Worm (Caenorhabditis elegans): Measurements from ENCODE around the gene cct-2.

DNA sequence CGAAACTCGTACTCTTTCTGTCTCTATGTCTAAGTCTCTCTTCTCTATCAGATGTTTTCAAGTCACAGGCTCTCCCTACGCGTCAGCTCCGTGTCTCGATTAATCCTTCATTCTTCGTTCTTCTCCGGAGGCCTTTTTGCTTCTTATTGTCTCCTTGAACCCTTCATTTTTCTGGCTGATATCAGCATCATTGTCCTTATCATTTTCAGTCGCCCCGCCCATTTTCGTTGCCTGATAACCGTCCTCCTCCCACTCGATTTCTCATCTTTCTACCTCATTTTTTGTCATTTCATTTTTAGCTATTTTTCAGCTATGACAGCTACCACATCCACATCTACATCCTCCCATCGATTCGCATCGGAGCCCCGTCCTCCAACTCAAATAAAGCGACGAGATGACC is 5.4 kb upstream of the cct-2 start, which contains the start of gene B0457.6:
- TF ChIP-seq ztf-4 (tag; optimal IDR thresholded peaks at IDR 0.05) (no peak), lin-39 (tag; optimal IDR thresholded peaks at IDR 0.05) (peak; percentile 43), unc-39 (tag; optimal IDR thresholded peaks at IDR 0.05) (no peak), egl-27 (tag; optimal IDR thresholded peaks at IDR 0.05) (no peak), hmg-11 (tag; optimal IDR thresholded peaks at IDR 0.05) (peak; percentile 36), skn-1 (tag; optimal IDR thresholded peaks at IDR 0.05) (no peak), nhr-25 (tag; optimal IDR thresholded peaks at IDR 0.05) (no peak), pha-4 (tag; optimal IDR thresholded peaks at IDR 0.05) (no peak), unc-62 (GFP tag; optimal IDR thresholded peaks at IDR 0.05) (no peak), snpc-4 (tag; optimal IDR thresholded peaks at IDR 0.05) (no peak), nhr-11 (tag; optimal IDR thresholded peaks at IDR 0.05) (no peak), jun-1 (tag; optimal IDR thresholded peaks at IDR 0.05) (no peak), lin-15B (tag; optimal IDR thresholded peaks at IDR 0.05) (no peak), nhr-77 (tag; optimal IDR thresholded peaks at IDR 0.05) (no peak)
